Worm (Caenorhabditis elegans) whole organism, midembryonic: ENCODE data around the gene fbxa-82.
"Not testable (repeated sequence)": the region's sequence is repeated elsewhere in the genome, so short reads cannot be mapped to it uniquely, and the experiment has no call there.

ENCODE experiments used
- T22C8.4 ChIP-seq: fragments of 200-800 bp; sonication (Bioruptor generic); IDR thresholded peaks from 2 replicates; pipeline ENCODE4 v1.3.6; 2022; ENCODE audit warnings: missing genetic modification characterization, missing compliant biosample characterization
- cog-1 ChIP-seq: sonication (generic microtip); optimal IDR thresholded peaks from 2 replicates; lab custom pipeline; 2016; ENCODE audit warnings: missing genetic modification characterization, missing compliant biosample characterization
- flt-1 ChIP-seq: fragments of 200-800 bp; sonication (Bioruptor generic); IDR thresholded peaks from 2 replicates; pipeline ENCODE4 v1.3.6; 2022; ENCODE audit warnings: missing genetic modification characterization, missing compliant biosample characterization
- klf-2 ChIP-seq: fragments of 200-800 bp; sonication (Bioruptor generic); conservative IDR thresholded peaks from 2 replicates; pipeline ENCODE4 v1.3.6; 2022; ENCODE audit warnings: missing genetic modification reagents, missing genetic modification characterization, missing compliant biosample characterization
- med-1 ChIP-seq: sonication (generic microtip); optimal IDR thresholded peaks from 2 replicates; lab custom pipeline; 2017; ENCODE audit warnings: missing genetic modification characterization, mild to moderate bottlenecking, missing compliant biosample characterization, antibody characterized with exemption, missing genetic modification reagents; ENCODE audit not compliant: insufficient read depth
- ref-1 ChIP-seq: fragments of 200-800 bp; sonication (Bioruptor generic); conservative IDR thresholded peaks from 2 replicates; pipeline ENCODE4 v1.3.6; 2022; ENCODE audit warnings: missing genetic modification reagents, missing genetic modification characterization, missing compliant biosample characterization
- tab-1 ChIP-seq: fragments of 200-800 bp; sonication (Bioruptor generic); IDR thresholded peaks from 2 replicates; pipeline ENCODE4 v1.3.6; 2022; ENCODE audit warnings: missing genetic modification characterization, missing compliant biosample characterization
- ztf-23 ChIP-seq: fragments of 200-800 bp; sonication (Bioruptor generic); IDR thresholded peaks from 2 replicates; pipeline ENCODE4 v1.3.6; 2022; ENCODE audit warnings: missing genetic modification reagents, missing genetic modification characterization, missing compliant biosample characterization
- ztf-29 ChIP-seq: fragments of 200-800 bp; sonication (Bioruptor generic); IDR thresholded peaks from 2 replicates; pipeline ENCODE4 v1.3.6; 2022; ENCODE audit warnings: missing genetic modification reagents, missing genetic modification characterization, missing compliant biosample characterization

fbxa-82 gene

DNA sequence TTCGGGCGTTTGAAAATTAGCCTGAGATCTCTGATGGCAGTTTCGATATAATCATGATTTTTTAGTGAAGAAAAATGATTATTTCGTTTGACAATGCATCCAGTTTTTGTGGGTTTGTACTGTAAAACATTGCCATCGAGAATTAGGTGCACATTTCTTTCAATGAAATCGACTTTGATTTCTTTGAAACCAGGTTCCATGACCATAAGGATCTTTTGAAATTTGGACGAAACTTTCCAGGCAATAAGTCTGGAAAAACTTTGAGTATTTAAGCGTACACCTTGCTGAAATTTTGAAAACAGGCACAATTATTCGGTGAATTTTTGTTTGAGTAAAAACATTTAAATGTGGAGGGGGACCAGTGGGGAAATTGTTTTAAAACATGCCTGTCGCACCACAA is 610 bp downstream of the fbxa-82 start:
- TF ChIP-seq flt-1 (GFP tag; lab: Robert Waterston, UW) (no peak), tab-1 (GFP tag; lab: Robert Waterston, UW) (no peak), klf-2 (GFP tag; lab: Robert Waterston, UW) (no peak), med-1 (GFP tag; lab: Kevin White, UChicago) (no peak), T22C8.4 (GFP tag; lab: Robert Waterston, UW) (no peak), cog-1 (tag; lab: Kevin White, UChicago) (no peak), ztf-23 (GFP tag; lab: Robert Waterston, UW) (no peak), ref-1 (no peak)

DNA sequence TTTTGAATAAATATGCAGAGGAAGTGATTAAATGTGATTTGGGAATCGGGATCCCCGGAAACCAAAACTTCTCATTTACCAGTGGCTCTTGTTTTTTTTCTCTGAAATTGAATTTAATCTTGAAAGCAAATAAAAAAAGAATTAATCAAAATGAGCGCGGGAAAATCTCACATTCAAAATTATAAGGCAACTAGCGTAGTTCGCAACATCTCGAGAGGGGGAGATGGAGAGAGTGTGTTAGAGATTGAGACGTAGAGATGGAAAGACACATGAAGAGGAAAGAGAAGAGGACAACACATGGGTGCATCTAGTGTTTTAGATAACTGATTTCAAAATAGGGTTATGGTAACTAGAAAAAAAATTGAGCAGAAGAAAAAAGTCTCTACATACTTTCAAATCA is 4.2 kb downstream of the fbxa-82 start, which contains the start of gene sdc-3:
sdc-3 (minus strand) TSS at position 101 of the 400 bp plus-strand sequence.
- TF ChIP-seq cog-1 (tag; lab: Kevin White, UChicago) (no peak), ztf-23 (GFP tag; lab: Robert Waterston, UW) (no peak), klf-2 (GFP tag; lab: Robert Waterston, UW) (no peak)

ce11 chrV:15036769-15037168 is 15.6 kb downstream of the fbxa-82 start, which contains the start of gene melo-3:
Gene melo-3, minus strand, starts transcription at chrV:15036869.
- not testable (repeated sequence) for TF ChIP-seq tab-1 (GFP tag; lab: Robert Waterston, UW); ref-1; T22C8.4 (GFP tag; lab: Robert Waterston, UW)

ce11 chrV:15031373-15031772 is 21.0 kb downstream of the fbxa-82 start, which contains the start of gene cng-1:
Gene cng-1, minus strand, starts transcription at chrV:15031473.
- not testable (repeated sequence) for TF ChIP-seq flt-1 (GFP tag; lab: Robert Waterston, UW); ztf-23 (GFP tag; lab: Robert Waterston, UW); ref-1

DNA sequence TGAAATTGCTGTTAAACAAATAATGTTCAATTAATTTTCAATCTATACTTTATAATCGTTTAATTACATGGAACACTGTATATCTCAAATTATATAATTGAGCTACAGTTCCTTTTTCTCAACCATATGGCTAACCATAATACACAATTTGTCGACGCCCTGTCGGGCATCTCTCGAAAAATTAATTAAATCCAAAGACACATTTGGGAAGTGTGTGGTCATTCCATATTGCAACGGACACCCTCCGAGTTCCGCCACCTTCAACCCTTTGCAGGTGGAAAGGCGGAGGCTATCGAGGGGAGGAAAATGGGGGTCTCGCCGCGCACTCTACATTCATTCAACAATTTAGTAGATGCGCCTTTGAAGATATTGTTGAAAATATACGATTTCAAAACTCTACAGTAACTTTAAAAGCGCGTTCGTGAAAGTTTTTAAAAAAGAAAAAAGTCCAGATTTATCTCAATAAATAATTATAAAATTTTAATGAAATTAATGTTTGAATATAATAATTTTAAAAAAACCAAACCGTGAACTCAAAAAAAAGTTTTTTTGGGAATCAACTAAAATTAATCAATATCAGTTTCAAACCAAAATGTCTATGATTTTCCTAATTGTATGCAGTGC is 23.3 kb downstream of the fbxa-82 start, which contains the start of gene F14H8.8:
F14H8.8 (plus strand) TSS at position 574 of the 624 bp plus-strand sequence.
- TF ChIP-seq klf-2 (GFP tag; lab: Robert Waterston, UW) = no peak
- TF ChIP-seq cog-1 (tag; lab: Kevin White, UChicago) = no peak
- no peak for TF ChIP-seq flt-1 (GFP tag; lab: Robert Waterston, UW)
- no peak for TF ChIP-seq ref-1
- no peak for TF ChIP-seq ztf-29 (GFP tag; lab: Robert Waterston, UW)
- TF ChIP-seq med-1 (GFP tag; lab: Kevin White, UChicago) = no peak
- TF ChIP-seq tab-1 (GFP tag; lab: Robert Waterston, UW) = no peak
- no peak for TF ChIP-seq ztf-23 (GFP tag; lab: Robert Waterston, UW)
- TF ChIP-seq T22C8.4 (GFP tag; lab: Robert Waterston, UW) = no peak

DNA sequence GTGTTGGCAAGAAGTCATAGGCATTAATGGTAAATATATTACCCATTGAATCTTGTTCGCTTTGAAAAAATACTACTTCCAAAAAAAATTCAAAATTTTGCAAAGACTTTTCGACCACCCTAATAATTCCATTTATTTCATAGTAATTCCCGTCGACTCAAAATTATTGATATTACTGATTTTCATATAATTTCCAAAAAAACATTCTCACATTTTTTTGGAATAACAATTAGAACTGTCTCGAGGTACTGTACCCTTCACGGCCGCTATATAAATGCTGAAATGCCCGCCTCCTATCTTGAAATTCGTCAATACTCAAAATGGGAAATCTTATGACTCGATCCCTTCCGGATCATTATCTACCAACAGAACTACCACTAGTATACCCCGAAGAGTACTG is 28.8 kb downstream of the fbxa-82 start, which contains the start of gene F14H8.4:
F14H8.4 (plus strand) TSS at position 301 of the 400 bp plus-strand sequence.
- TF ChIP-seq T22C8.4 (GFP tag; lab: Robert Waterston, UW) (no peak), cog-1 (tag; lab: Kevin White, UChicago) (no peak), tab-1 (GFP tag; lab: Robert Waterston, UW) (no peak)

DNA sequence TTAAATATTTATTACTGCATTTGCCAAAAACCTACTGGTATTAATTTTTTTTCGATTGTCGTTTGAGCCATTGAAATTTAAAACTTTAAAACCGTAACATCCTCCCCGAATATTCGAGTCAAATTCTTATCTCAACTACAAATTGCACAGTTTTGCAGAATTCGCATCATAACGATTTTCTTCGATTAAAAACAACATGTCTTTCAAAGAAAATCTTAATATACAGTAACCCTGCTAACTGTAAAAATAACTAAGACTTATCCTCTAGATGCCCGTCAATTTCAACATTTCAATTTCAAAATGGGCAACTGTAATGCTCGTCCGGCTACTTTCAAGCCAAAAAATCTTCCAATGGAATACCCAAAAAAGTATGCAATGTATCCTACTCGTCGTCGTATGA is 31.6 kb downstream of the fbxa-82 start, which contains the start of gene F14H8.5:
F14H8.5 (plus strand) TSS at position 301 of the 400 bp plus-strand sequence.
- no peak for TF ChIP-seq cog-1 (tag; lab: Kevin White, UChicago)
- no peak for TF ChIP-seq tab-1 (GFP tag; lab: Robert Waterston, UW)
- no peak for TF ChIP-seq T22C8.4 (GFP tag; lab: Robert Waterston, UW)
- no peak for TF ChIP-seq ztf-23 (GFP tag; lab: Robert Waterston, UW)
- no peak for TF ChIP-seq ref-1
- TF ChIP-seq flt-1 (GFP tag; lab: Robert Waterston, UW) = no peak
- no peak for TF ChIP-seq med-1 (GFP tag; lab: Kevin White, UChicago)
- no peak for TF ChIP-seq ztf-29 (GFP tag; lab: Robert Waterston, UW)
- TF ChIP-seq klf-2 (GFP tag; lab: Robert Waterston, UW) = no peak

- TF ChIP-seq tab-1 (GFP tag; lab: Robert Waterston, UW) (no peak), cog-1 (tag; lab: Kevin White, UChicago) (no peak), ref-1 (no peak), ztf-23 (GFP tag; lab: Robert Waterston, UW) (no peak), flt-1 (GFP tag; lab: Robert Waterston, UW) (no peak), med-1 (GFP tag; lab: Kevin White, UChicago) (no peak)
Observed at ce11 chrV:15020229-15020628, 32.1 kb downstream of the fbxa-82 start, which contains the start of gene F14H8.2. Gene F14H8.2, minus strand, starts transcription at chrV:15020329.

DNA sequence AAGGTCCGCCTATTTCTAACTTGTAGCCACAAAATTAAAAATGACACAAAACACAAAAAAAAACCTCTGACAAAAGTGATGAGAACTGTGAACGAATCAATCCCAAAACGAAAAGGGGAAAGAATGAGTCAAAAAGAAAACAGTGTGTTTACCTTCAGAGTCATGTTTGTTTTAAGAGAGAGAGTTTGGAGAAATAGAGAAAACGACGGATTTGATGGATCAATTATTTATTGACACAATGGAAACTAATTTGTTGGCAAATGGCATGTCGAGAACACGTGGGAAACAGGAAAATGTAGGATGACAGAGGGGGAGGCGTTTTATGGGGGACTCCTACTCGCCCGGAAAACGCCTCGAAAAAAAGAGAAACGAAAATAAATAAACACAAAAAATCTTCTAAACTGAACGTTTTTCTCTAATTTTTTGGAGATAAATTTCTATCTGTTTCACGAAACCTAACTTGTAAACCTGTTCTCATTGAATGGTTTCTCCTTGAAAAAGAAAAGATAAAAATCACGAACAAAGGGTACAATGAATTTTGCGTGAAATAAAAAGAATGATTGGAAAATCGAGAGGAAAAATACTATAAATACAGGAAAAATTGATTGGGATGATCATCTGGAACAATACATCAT is 35.4 kb downstream of the fbxa-82 start:
- TF ChIP-seq T22C8.4 (GFP tag; lab: Robert Waterston, UW) (no peak), ztf-23 (GFP tag; lab: Robert Waterston, UW) (no peak), ref-1 (no peak), klf-2 (GFP tag; lab: Robert Waterston, UW) (no peak), cog-1 (tag; lab: Kevin White, UChicago) (no peak), med-1 (GFP tag; lab: Kevin White, UChicago) (no peak), ztf-29 (GFP tag; lab: Robert Waterston, UW) (no peak), flt-1 (GFP tag; lab: Robert Waterston, UW) (no peak)
